Worm (Caenorhabditis elegans) whole organism, young adult: ENCODE data around the gene F41H10.1.
A peak's percentile ranks its signal among the peaks of the same experiment; 100 is the strongest.

Experiments
- C06A6.2 ChIP-seq: fragments of 200-800 bp; sonication (Bioruptor generic); conservative IDR thresholded peaks from 2 replicates; pipeline ENCODE4 v1.3.6; 2022; ENCODE audit warnings: missing genetic modification characterization, missing compliant biosample characterization
- C17E4.6 ChIP-seq: fragments of 200-800 bp; sonication (Bioruptor generic); IDR thresholded peaks from 2 replicates; pipeline ENCODE4 v1.3.6; 2022; ENCODE audit warnings: missing genetic modification reagents, missing genetic modification characterization, missing compliant biosample characterization
- F39B2.1 ChIP-seq: fragments of 200-800 bp; sonication (Bioruptor generic); IDR thresholded peaks from 2 replicates; pipeline ENCODE4 v1.3.6; 2022; ENCODE audit warnings: missing genetic modification reagents, missing genetic modification characterization, missing compliant biosample characterization
- K11D2.4 ChIP-seq: fragments of 200-800 bp; sonication (Bioruptor generic); IDR thresholded peaks from 2 replicates; pipeline ENCODE4 v1.3.6; 2022; ENCODE audit warnings: missing genetic modification reagents, missing genetic modification characterization, missing compliant biosample characterization
- K12H6.12 ChIP-seq: fragments of 200-800 bp; sonication (Bioruptor generic); optimal IDR thresholded peaks from 2 replicates; lab custom pipeline; 2018; ENCODE audit warnings: mild to moderate bottlenecking, missing genetic modification characterization, missing compliant biosample characterization
- T07F8.4 ChIP-seq: sonication (generic microtip); optimal IDR thresholded peaks from 2 replicates; lab custom pipeline; 2016; ENCODE audit warnings: mild to moderate bottlenecking, missing genetic modification characterization, moderate library complexity, missing compliant biosample characterization
- T26A5.8 ChIP-seq: sonication (generic microtip); optimal IDR thresholded peaks from 2 replicates; lab custom pipeline; 2016; ENCODE audit warnings: missing genetic modification characterization, missing compliant biosample characterization
- Y56A3A.18 ChIP-seq: fragments of 200-800 bp; sonication (Bioruptor generic); IDR thresholded peaks from 2 replicates; pipeline ENCODE4 v1.3.6; 2022; ENCODE audit warnings: missing genetic modification reagents, missing genetic modification characterization, missing compliant biosample characterization
- Y79H2A.3 ChIP-seq: fragments of 200-800 bp; sonication (Bioruptor generic); conservative IDR thresholded peaks from 2 replicates; pipeline ENCODE4 v1.3.6; 2022; ENCODE audit warnings: missing genetic modification reagents, missing genetic modification characterization, missing compliant biosample characterization
- ZK185.1 ChIP-seq: sonication (generic microtip); optimal IDR thresholded peaks from 2 replicates; lab custom pipeline; 2016; ENCODE audit warnings: mild to moderate bottlenecking, missing genetic modification characterization, missing compliant biosample characterization; ENCODE audit not compliant: poor library complexity, severe bottlenecking
- akir-1 ChIP-seq: fragments of 200-800 bp; sonication (Bioruptor generic); optimal IDR thresholded peaks from 2 replicates; lab custom pipeline; 2018; ENCODE audit warnings: mild to moderate bottlenecking, missing genetic modification characterization, moderate library complexity, missing compliant biosample characterization
- aptf-2 ChIP-seq: fragments of 200-800 bp; sonication (Bioruptor generic); conservative IDR thresholded peaks from 2 replicates; pipeline ENCODE4 v1.3.6; 2022; ENCODE audit warnings: missing genetic modification reagents, missing genetic modification characterization, missing compliant biosample characterization
- athp-1 ChIP-seq: sonication (generic microtip); optimal IDR thresholded peaks from 2 replicates; lab custom pipeline; 2017; ENCODE audit warnings: mild to moderate bottlenecking, missing genetic modification characterization, missing compliant biosample characterization
- attf-5 ChIP-seq: fragments of 200-800 bp; sonication (Bioruptor generic); optimal IDR thresholded peaks from 2 replicates; lab custom pipeline; 2018; ENCODE audit warnings: mild to moderate bottlenecking, missing genetic modification characterization, missing compliant biosample characterization
- bed-1 ChIP-seq: fragments of 200-800 bp; sonication (Bioruptor generic); IDR thresholded peaks from 2 replicates; pipeline ENCODE4 v1.3.6; 2022; ENCODE audit warnings: missing genetic modification reagents, missing genetic modification characterization, missing compliant biosample characterization
- bed-2 ChIP-seq: fragments of 200-800 bp; sonication (Bioruptor generic); IDR thresholded peaks from 2 replicates; pipeline ENCODE4 v1.3.6; 2022; ENCODE audit warnings: missing genetic modification reagents, missing genetic modification characterization, missing compliant biosample characterization
- cebp-2 ChIP-seq: fragments of 200-800 bp; sonication (Bioruptor generic); IDR thresholded peaks from 2 replicates; pipeline ENCODE4 v1.3.6; 2022; ENCODE audit warnings: missing genetic modification characterization, missing compliant biosample characterization
- ceh-100 ChIP-seq: fragments of 200-800 bp; sonication (Bioruptor generic); IDR thresholded peaks from 2 replicates; pipeline ENCODE4 v1.3.6; 2022; ENCODE audit warnings: missing genetic modification reagents, missing genetic modification characterization, missing compliant biosample characterization
- ceh-40 ChIP-seq: fragments of 200-800 bp; sonication (Bioruptor generic); IDR thresholded peaks from 2 replicates; pipeline ENCODE4 v1.3.6; 2022; ENCODE audit warnings: missing genetic modification characterization, missing compliant biosample characterization
- chd-7 ChIP-seq: sonication (generic microtip); optimal IDR thresholded peaks from 2 replicates; lab custom pipeline; 2016; ENCODE audit warnings: mild to moderate bottlenecking, missing genetic modification characterization, moderate library complexity, missing compliant biosample characterization
- die-1 ChIP-seq: sonication (generic microtip); optimal IDR thresholded peaks from 2 replicates; lab custom pipeline; 2016; ENCODE audit warnings: missing genotype, mild to moderate bottlenecking, missing genetic modification characterization, missing compliant biosample characterization
- dox-1 ChIP-seq: fragments of 200-800 bp; sonication (Bioruptor generic); IDR thresholded peaks from 2 replicates; pipeline ENCODE4 v1.3.6; 2022; ENCODE audit warnings: missing genetic modification reagents, missing genetic modification characterization, missing compliant biosample characterization
- dpff-1 ChIP-seq: sonication (generic microtip); optimal IDR thresholded peaks from 2 replicates; lab custom pipeline; 2017; ENCODE audit warnings: mild to moderate bottlenecking, missing genetic modification characterization, missing compliant biosample characterization
- egl-18 ChIP-seq: fragments of 200-800 bp; sonication (Bioruptor generic); IDR thresholded peaks from 2 replicates; pipeline ENCODE4 v1.3.6; 2022; ENCODE audit warnings: missing genetic modification reagents, missing genetic modification characterization, missing compliant biosample characterization
- egrh-3 ChIP-seq: fragments of 200-800 bp; sonication (Bioruptor generic); IDR thresholded peaks from 2 replicates; pipeline ENCODE4 v1.3.6; 2022; ENCODE audit warnings: missing genetic modification reagents, missing genetic modification characterization, missing compliant biosample characterization
- fkh-3 ChIP-seq: sonication (generic microtip); optimal IDR thresholded peaks from 2 replicates; lab custom pipeline; 2016; ENCODE audit warnings: mild to moderate bottlenecking, missing genetic modification characterization, missing compliant biosample characterization
- gei-17 ChIP-seq: fragments of 200-800 bp; sonication (Bioruptor generic); optimal IDR thresholded peaks from 2 replicates; lab custom pipeline; 2018; ENCODE audit warnings: mild to moderate bottlenecking, missing genetic modification characterization, missing compliant biosample characterization
- lin-35 ChIP-seq, 3 experiments: fragments of 150-350 bp in 2 of 3; sonication (generic microtip) in 1 of 3; optimal IDR thresholded peaks; 2 replicates each; lab custom pipeline; 2014 to 2018; ENCODE audit warnings: missing biosample characterization in 3 of 3, missing genetic modification characterization in 3 of 3, missing genetic modification reagents in 3 of 3
- lin-40 ChIP-seq: sonication (generic microtip); optimal IDR thresholded peaks from 2 replicates; lab custom pipeline; 2016; ENCODE audit warnings: missing genetic modification characterization, mild to moderate bottlenecking, missing compliant biosample characterization, missing genotype, missing genetic modification reagents
- lin-54 ChIP-seq: fragments of 200-800 bp; sonication (Bioruptor generic); optimal IDR thresholded peaks from 2 replicates; lab custom pipeline; 2018; ENCODE audit warnings: mild to moderate bottlenecking, missing genetic modification characterization, missing compliant biosample characterization
- lir-1 ChIP-seq: fragments of 200-800 bp; sonication (Bioruptor generic); conservative IDR thresholded peaks from 2 replicates; pipeline ENCODE4 v1.3.6; 2022; ENCODE audit warnings: missing genetic modification reagents, missing genetic modification characterization, missing compliant biosample characterization
- lsl-1 ChIP-seq: fragments of 200-800 bp; sonication (Bioruptor generic); optimal IDR thresholded peaks from 2 replicates; lab custom pipeline; 2018; ENCODE audit warnings: mild to moderate bottlenecking, missing genetic modification characterization, moderate library complexity, missing compliant biosample characterization
- lsy-27 ChIP-seq: sonication (generic microtip); optimal IDR thresholded peaks from 2 replicates; lab custom pipeline; 2017; ENCODE audit warnings: missing genetic modification characterization, mild to moderate bottlenecking, missing compliant biosample characterization, antibody characterized with exemption, missing genotype, borderline replicate concordance; ENCODE audit not compliant: insufficient read depth
- madf-10 ChIP-seq: sonication (generic microtip); optimal IDR thresholded peaks from 2 replicates; lab custom pipeline; 2016; ENCODE audit warnings: mild to moderate bottlenecking, missing genetic modification characterization, missing compliant biosample characterization
- madf-6 ChIP-seq: fragments of 200-800 bp; sonication (Bioruptor generic); IDR thresholded peaks from 2 replicates; pipeline ENCODE4 v1.3.6; 2022; ENCODE audit warnings: missing genetic modification reagents, missing genetic modification characterization, missing compliant biosample characterization
- madf-8 ChIP-seq: fragments of 200-800 bp; sonication (Bioruptor generic); conservative IDR thresholded peaks from 2 replicates; pipeline ENCODE4 v1.3.6; 2022; ENCODE audit warnings: missing genetic modification reagents, missing genetic modification characterization, missing compliant biosample characterization
- mes-4 ChIP-seq: sonication (generic microtip); optimal IDR thresholded peaks from 2 replicates; lab custom pipeline; 2016; ENCODE audit warnings: missing genotype, missing genetic modification characterization, missing compliant biosample characterization
- mxl-1 ChIP-seq: sonication (generic microtip); optimal IDR thresholded peaks from 2 replicates; lab custom pipeline; 2016; ENCODE audit warnings: missing genetic modification characterization, missing compliant biosample characterization
- nhr-179 ChIP-seq: sonication (generic microtip); optimal IDR thresholded peaks from 2 replicates; lab custom pipeline; 2016; ENCODE audit warnings: mild to moderate bottlenecking, missing genetic modification characterization, missing compliant biosample characterization
- repo-1 ChIP-seq: sonication (generic microtip); optimal IDR thresholded peaks from 2 replicates; lab custom pipeline; 2017; ENCODE audit warnings: mild to moderate bottlenecking, missing genetic modification characterization, missing compliant biosample characterization
- sdz-38 ChIP-seq: sonication (generic microtip); optimal IDR thresholded peaks from 2 replicates; lab custom pipeline; 2016; ENCODE audit warnings: missing genotype, missing genetic modification characterization, missing compliant biosample characterization
- snpc-1.3 ChIP-seq: sonication (generic microtip); optimal IDR thresholded peaks from 2 replicates; lab custom pipeline; 2017; ENCODE audit warnings: missing genetic modification characterization, mild to moderate bottlenecking, missing compliant biosample characterization, antibody characterized with exemption, moderate library complexity, missing genotype, missing genetic modification reagents; ENCODE audit not compliant: insufficient read depth
- sptf-2 ChIP-seq: fragments of 200-800 bp; sonication (Bioruptor generic); optimal IDR thresholded peaks from 2 replicates; lab custom pipeline; 2018; ENCODE audit warnings: mild to moderate bottlenecking, missing genetic modification characterization, missing compliant biosample characterization
- tbp1 ChIP-seq: fragments of 200-800 bp; sonication (Bioruptor generic); optimal IDR thresholded peaks from 2 replicates; lab custom pipeline; 2018; ENCODE audit warnings: mild to moderate bottlenecking, missing genetic modification characterization, missing compliant biosample characterization
- tbx-9 ChIP-seq: sonication (generic microtip); optimal IDR thresholded peaks from 2 replicates; lab custom pipeline; 2016; ENCODE audit warnings: borderline replicate concordance, missing genetic modification characterization, inconsistent platforms, missing compliant biosample characterization
- unc-130 ChIP-seq: sonication (generic microtip); optimal IDR thresholded peaks from 2 replicates; lab custom pipeline; 2016; ENCODE audit warnings: missing genetic modification reagents, missing genetic modification characterization, missing compliant biosample characterization
- zfh-2 ChIP-seq: fragments of 200-800 bp; sonication (Bioruptor generic); conservative IDR thresholded peaks from 2 replicates; pipeline ENCODE4 v1.3.6; 2022; ENCODE audit warnings: missing genetic modification reagents, missing genetic modification characterization, missing compliant biosample characterization
- zim-3 ChIP-seq: sonication (generic microtip); optimal IDR thresholded peaks from 2 replicates; lab custom pipeline; 2017; ENCODE audit warnings: mild to moderate bottlenecking, missing genetic modification characterization, moderate library complexity, missing compliant biosample characterization
- ztf-26 ChIP-seq: sonication (generic microtip); optimal IDR thresholded peaks from 2 replicates; lab custom pipeline; 2017; ENCODE audit warnings: missing genetic modification characterization, missing compliant biosample characterization
- ztf-28 ChIP-seq: fragments of 200-800 bp; sonication (Bioruptor generic); IDR thresholded peaks from 2 replicates; pipeline ENCODE4 v1.3.6; 2022; ENCODE audit warnings: missing genetic modification reagents, missing genetic modification characterization, missing compliant biosample characterization

F41H10.1 gene

DNA sequence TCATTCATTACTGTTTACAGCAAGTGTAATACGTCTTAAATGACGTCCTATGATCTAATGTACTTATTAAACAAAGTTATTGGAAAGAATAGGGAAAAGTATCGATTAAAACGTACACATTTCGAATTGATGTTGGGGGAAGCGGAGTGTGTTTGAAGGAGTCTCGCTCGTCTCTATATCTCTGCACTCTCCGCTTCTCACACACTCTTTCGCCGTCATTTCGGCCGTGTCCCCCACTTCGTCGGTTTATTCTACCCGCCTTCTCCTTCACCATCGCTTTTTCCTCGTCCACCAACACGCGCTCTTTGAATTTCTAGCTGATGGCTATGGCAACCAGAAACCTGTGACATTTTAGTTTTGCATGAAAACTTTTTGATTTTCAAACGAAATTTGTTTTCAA lies 13.8 kb upstream of the F41H10.1 start (continued):
- no peak for TF ChIP-seq aptf-2 (GFP tag; lab: Robert Waterston, UW)
- TF ChIP-seq T07F8.4 (tag; lab: Kevin White, UChicago): no peak
- no peak for TF ChIP-seq repo-1
- TF ChIP-seq tbp1 (GFP tag; lab: Kevin White, UChicago): peak; percentile 8
- no peak for TF ChIP-seq T26A5.8 (tag; lab: Kevin White, UChicago)
- no peak for TF ChIP-seq sdz-38 (tag; lab: Kevin White, UChicago)
- no peak for TF ChIP-seq akir-1
- TF ChIP-seq lin-40: no peak
- TF ChIP-seq cebp-2 (GFP tag; lab: Robert Waterston, UW): no peak
- no peak for TF ChIP-seq madf-8
- no peak for TF ChIP-seq mxl-1
- no peak for TF ChIP-seq snpc-1.3 (tag; lab: Kevin White, UChicago)
- TF ChIP-seq lsl-1 (GFP tag; lab: Kevin White, UChicago): no peak
- no peak for TF ChIP-seq lin-35 (GFP tag; optimal IDR thresholded peaks at IDR 0.05; lab: Kevin White, UChicago)
- no peak for TF ChIP-seq ztf-28 (GFP tag; lab: Robert Waterston, UW)
- no peak for TF ChIP-seq bed-2 (GFP tag; lab: Robert Waterston, UW)
- no peak for TF ChIP-seq ceh-100
- no peak for TF ChIP-seq dpff-1 (tag; lab: Kevin White, UChicago)
- TF ChIP-seq egl-18 (GFP tag; lab: Robert Waterston, UW): peak; percentile 63; the same call in 1 of the 2 replicates
- no peak for TF ChIP-seq chd-7 (tag; lab: Kevin White, UChicago)
- no peak for TF ChIP-seq mes-4 (tag; lab: Kevin White, UChicago)
- TF ChIP-seq C06A6.2 (GFP tag; lab: Robert Waterston, UW): no peak
- no peak for TF ChIP-seq fkh-3
- peak; percentile 77 for TF ChIP-seq attf-5 (GFP tag; lab: Kevin White, UChicago)
- TF ChIP-seq nhr-179 (tag; lab: Kevin White, UChicago): no peak
- TF ChIP-seq F39B2.1 (GFP tag; lab: Robert Waterston, UW): no peak
- no peak for TF ChIP-seq gei-17 (GFP tag; lab: Kevin White, UChicago)
- TF ChIP-seq sptf-2: no peak
- no peak for TF ChIP-seq athp-1 (tag; lab: Kevin White, UChicago)
- peak; percentile 52 for TF ChIP-seq madf-6 (GFP tag; lab: Robert Waterston, UW)
- no peak for TF ChIP-seq egrh-3 (GFP tag; lab: Robert Waterston, UW)
- TF ChIP-seq zim-3 (tag; lab: Kevin White, UChicago): no peak
- TF ChIP-seq madf-10 (tag; lab: Kevin White, UChicago): no peak
- peak; percentile 23; the same call in 1 of the 2 replicates for TF ChIP-seq C17E4.6
- TF ChIP-seq bed-1 (GFP tag; lab: Robert Waterston, UW): no peak
- TF ChIP-seq K11D2.4 (GFP tag; lab: Robert Waterston, UW): no peak
- no peak for TF ChIP-seq lir-1 (GFP tag; lab: Robert Waterston, UW)
- no peak for TF ChIP-seq unc-130 (GFP tag; lab: Kevin White, UChicago)
- TF ChIP-seq ZK185.1 (tag; lab: Kevin White, UChicago): no peak
- no peak for TF ChIP-seq tbx-9 (tag; lab: Kevin White, UChicago)
- no peak for TF ChIP-seq lsy-27 (tag; lab: Kevin White, UChicago)
- no peak for TF ChIP-seq Y56A3A.18 (GFP tag; lab: Robert Waterston, UW)
- no peak for TF ChIP-seq Y79H2A.3
- TF ChIP-seq ztf-26 (tag; lab: Kevin White, UChicago): no peak
- TF ChIP-seq K12H6.12 (tag; lab: Kevin White, UChicago): no peak
- peak; percentile 63 for TF ChIP-seq zfh-2 (GFP tag; lab: Robert Waterston, UW)
- TF ChIP-seq die-1 (tag; lab: Kevin White, UChicago): no peak
- peak; percentile 36; the same call in 1 of the 2 replicates for TF ChIP-seq dox-1 (GFP tag; lab: Robert Waterston, UW)
- TF ChIP-seq ceh-40: no peak
- peak; percentile 6 for TF ChIP-seq lin-54
